Worm (Caenorhabditis elegans) whole organism, late embryonic: ENCODE measurements around the gene str-205.

Experiments used
- ceh-2 ChIP-seq: sonication (generic microtip); optimal IDR thresholded peaks from 2 replicates; lab custom pipeline; 2016; ENCODE audit warnings: missing genotype, missing genetic modification characterization, missing compliant biosample characterization
- dmd-4 ChIP-seq: sonication (generic microtip); optimal IDR thresholded peaks from 2 replicates; lab custom pipeline; 2016; ENCODE audit warnings: borderline replicate concordance, missing genetic modification characterization, missing compliant biosample characterization
- elt-2 ChIP-seq: sonication (generic microtip); optimal IDR thresholded peaks from 2 replicates; lab custom pipeline; 2016; ENCODE audit warnings: missing genetic modification reagents, missing genetic modification characterization, missing compliant biosample characterization
- ets-4 ChIP-seq: sonication (generic microtip); optimal IDR thresholded peaks from 2 replicates; lab custom pipeline; 2016; ENCODE audit warnings: missing genetic modification characterization, missing compliant biosample characterization
- lin-11 ChIP-seq: fragments of 200-800 bp; sonication (Bioruptor generic); optimal IDR thresholded peaks from 2 replicates; lab custom pipeline; 2018; ENCODE audit warnings: mild to moderate bottlenecking, missing genetic modification characterization, missing compliant biosample characterization
- madf-2 ChIP-seq: sonication (generic microtip); optimal IDR thresholded peaks from 2 replicates; lab custom pipeline; 2017; ENCODE audit warnings: missing genetic modification characterization, missing compliant biosample characterization
- nhr-11 ChIP-seq: fragments of 150-350 bp; optimal IDR thresholded peaks from 2 replicates; lab custom pipeline; 2014; ENCODE audit warnings: missing biosample characterization, missing genetic modification characterization
- pha-4 ChIP-seq: fragments of 150-350 bp; optimal IDR thresholded peaks from 2 replicates; lab custom pipeline; 2018; ENCODE audit warnings: missing biosample characterization, missing genetic modification reagents, missing genetic modification characterization
- pqm-1 ChIP-seq: sonication (generic microtip); optimal IDR thresholded peaks from 2 replicates; lab custom pipeline; 2016; ENCODE audit warnings: missing genetic modification characterization, missing compliant biosample characterization
- sox-4 ChIP-seq: sonication (generic microtip); optimal IDR thresholded peaks from 2 replicates; lab custom pipeline; 2017; ENCODE audit warnings: mild to moderate bottlenecking, missing genetic modification characterization, inconsistent platforms, missing compliant biosample characterization
- tbx-2 ChIP-seq: sonication (generic microtip); optimal IDR thresholded peaks from 2 replicates; lab custom pipeline; 2016; ENCODE audit warnings: missing genetic modification characterization, missing compliant biosample characterization
- tbx-7 ChIP-seq: sonication (generic microtip); optimal IDR thresholded peaks from 2 replicates; lab custom pipeline; 2016; ENCODE audit warnings: missing genotype, missing genetic modification characterization, missing compliant biosample characterization
- ttx-3 ChIP-seq: sonication (generic microtip); optimal IDR thresholded peaks from 2 replicates; lab custom pipeline; 2016; ENCODE audit warnings: missing genetic modification reagents, missing genetic modification characterization, missing compliant biosample characterization
- unc-55 ChIP-seq: sonication (generic microtip); optimal IDR thresholded peaks from 2 replicates; lab custom pipeline; 2017; ENCODE audit warnings: missing biosample characterization, missing genetic modification reagents, missing genetic modification characterization

ce11 chrV:4914879-4915278, 14.9 kb downstream of the str-205 start, which contains the start of gene H23N18.6:
- TF ChIP-seq madf-2 (tag; lab: Kevin White, UChicago) (no peak), unc-55 (GFP tag; lab: Kevin White, UChicago) (no peak), tbx-7 (tag; lab: Kevin White, UChicago) (no peak), pha-4 (tag; lab: Kevin White, UChicago) (no peak), ttx-3 (no peak), lin-11 (tag; lab: Kevin White, UChicago) (no peak), tbx-2 (no peak), ets-4 (tag; lab: Kevin White, UChicago) (no peak), nhr-11 (tag; lab: Kevin White, UChicago) (no peak), pqm-1 (tag; lab: Kevin White, UChicago) (no peak), ceh-2 (tag; lab: Kevin White, UChicago) (no peak), dmd-4 (tag; lab: Kevin White, UChicago) (no peak), elt-2 (tag; lab: Kevin White, UChicago) (peak; percentile 60), sox-4 (no peak)
